Worm (Caenorhabditis elegans): ENCODE data around the gene srh-56.

srh-56 gene

ce11 chrV:2759456-2759855, 12.2 kb upstream of the srh-56 start, which contains the start of gene srg-58:
Gene srg-58 (minus strand): TSS chrV:2759556.
- TF ChIP-seq pes-1 (GFP tag; IDR thresholded peaks at IDR 0.05) (no peak), tbx-11 (GFP tag; IDR thresholded peaks at IDR 0.05) (no peak), tra-4 (tag; optimal IDR thresholded peaks at IDR 0.05) (no peak), ets-7 (tag; optimal IDR thresholded peaks at IDR 0.05) (no peak), B0310.2 (tag; optimal IDR thresholded peaks at IDR 0.05) (no peak), ceh-36 (tag; optimal IDR thresholded peaks at IDR 0.05) (no peak), sea-1 (GFP tag; conservative IDR thresholded peaks at IDR 0.05) (no peak), hmg-4 (GFP tag; optimal IDR thresholded peaks at IDR 0.05) (no peak), hnd-1 (tag; optimal IDR thresholded peaks at IDR 0.05) (no peak), F13C5.2 (tag; optimal IDR thresholded peaks at IDR 0.05) (no peak), hmbx-1 (tag; optimal IDR thresholded peaks at IDR 0.05) (no peak), ama-1 (optimal IDR thresholded peaks at IDR 0.05) (no peak), ceh-13 (GFP tag; optimal IDR thresholded peaks at IDR 0.05) (no peak), tbx-37 (GFP tag; conservative IDR thresholded peaks at IDR 0.05) (no peak), aly-1 (tag; optimal IDR thresholded peaks at IDR 0.05) (no peak), scrt-1 (GFP tag; IDR thresholded peaks at IDR 0.05) (no peak), flt-1 (GFP tag; IDR thresholded peaks at IDR 0.05) (no peak)

ce11 chrV:2761470-2761869, 10.2 kb upstream of the srh-56 start:
- no peak for TF ChIP-seq sea-1 (GFP tag; conservative IDR thresholded peaks at IDR 0.05)
- TF ChIP-seq tbx-11 (GFP tag; IDR thresholded peaks at IDR 0.05), result 0 out of 2 replicates have a peak, but pooled peaks have one; percentile 35
- no peak for TF ChIP-seq F13C5.2 (tag; optimal IDR thresholded peaks at IDR 0.05)
- no peak for TF ChIP-seq aly-1 (tag; optimal IDR thresholded peaks at IDR 0.05)
- TF ChIP-seq ets-7 (tag; optimal IDR thresholded peaks at IDR 0.05), result no peak
- TF ChIP-seq hmbx-1 (tag; optimal IDR thresholded peaks at IDR 0.05), result no peak

ce11 chrV:2763105-2763504, 8.6 kb upstream of the srh-56 start, which contains the start of gene R05D8.7:
Gene R05D8.7 (minus strand): TSS chrV:2763208.
- no peak for TF ChIP-seq hnd-1 (tag; optimal IDR thresholded peaks at IDR 0.05)

ce11 chrV:2765052-2765451, 6.6 kb upstream of the srh-56 start, which contains the start of gene dhs-14:
Gene dhs-14 (minus strand): TSS chrV:2765200.
- TF ChIP-seq pes-1 (GFP tag; IDR thresholded peaks at IDR 0.05) (no peak), F13C5.2 (tag; optimal IDR thresholded peaks at IDR 0.05) (no peak), tbx-11 (GFP tag; IDR thresholded peaks at IDR 0.05) (no peak), ama-1 (optimal IDR thresholded peaks at IDR 0.05) (no peak), tra-4 (tag; optimal IDR thresholded peaks at IDR 0.05) (no peak), flt-1 (GFP tag; IDR thresholded peaks at IDR 0.05) (no peak), ceh-36 (tag; optimal IDR thresholded peaks at IDR 0.05) (no peak), tbx-37 (GFP tag; conservative IDR thresholded peaks at IDR 0.05) (no peak), B0310.2 (tag; optimal IDR thresholded peaks at IDR 0.05) (no peak), hmbx-1 (tag; optimal IDR thresholded peaks at IDR 0.05) (no peak), ets-7 (tag; optimal IDR thresholded peaks at IDR 0.05) (no peak), ceh-13 (GFP tag; optimal IDR thresholded peaks at IDR 0.05) (no peak), scrt-1 (GFP tag; IDR thresholded peaks at IDR 0.05) (no peak), hnd-1 (tag; optimal IDR thresholded peaks at IDR 0.05) (no peak), hmg-4 (GFP tag; optimal IDR thresholded peaks at IDR 0.05) (no peak), aly-1 (tag; optimal IDR thresholded peaks at IDR 0.05) (no peak), sea-1 (GFP tag; conservative IDR thresholded peaks at IDR 0.05) (no peak)

- no peak for TF ChIP-seq tbx-11 (GFP tag; IDR thresholded peaks at IDR 0.05)
- no peak for TF ChIP-seq pes-1 (GFP tag; IDR thresholded peaks at IDR 0.05)
- TF ChIP-seq tra-4 (tag; optimal IDR thresholded peaks at IDR 0.05), result no peak
- TF ChIP-seq hnd-1 (tag; optimal IDR thresholded peaks at IDR 0.05), result no peak
- no peak for TF ChIP-seq scrt-1 (GFP tag; IDR thresholded peaks at IDR 0.05)
- no peak for TF ChIP-seq ceh-36 (tag; optimal IDR thresholded peaks at IDR 0.05)
- no peak for TF ChIP-seq tbx-37 (GFP tag; conservative IDR thresholded peaks at IDR 0.05)
- no peak for TF ChIP-seq ama-1 (optimal IDR thresholded peaks at IDR 0.05)
- no peak for TF ChIP-seq flt-1 (GFP tag; IDR thresholded peaks at IDR 0.05)
- TF ChIP-seq ets-7 (tag; optimal IDR thresholded peaks at IDR 0.05), result no peak
- no peak for TF ChIP-seq aly-1 (tag; optimal IDR thresholded peaks at IDR 0.05)
- TF ChIP-seq hmbx-1 (tag; optimal IDR thresholded peaks at IDR 0.05), result no peak
- no peak for TF ChIP-seq B0310.2 (tag; optimal IDR thresholded peaks at IDR 0.05)
- TF ChIP-seq F13C5.2 (tag; optimal IDR thresholded peaks at IDR 0.05), result no peak
- no peak for TF ChIP-seq sea-1 (GFP tag; conservative IDR thresholded peaks at IDR 0.05)
- no peak for TF ChIP-seq ceh-13 (GFP tag; optimal IDR thresholded peaks at IDR 0.05)
- no peak for TF ChIP-seq hmg-4 (GFP tag; optimal IDR thresholded peaks at IDR 0.05)
Measured at ce11 chrV:2767465-2767864, 4.2 kb upstream of the srh-56 start, which contains the start of gene R05D8.9. Gene R05D8.9 (minus strand): TSS chrV:2767565.

- TF ChIP-seq ceh-13 (GFP tag; optimal IDR thresholded peaks at IDR 0.05) (no peak), aly-1 (tag; optimal IDR thresholded peaks at IDR 0.05) (no peak), flt-1 (GFP tag; IDR thresholded peaks at IDR 0.05) (no peak), tra-4 (tag; optimal IDR thresholded peaks at IDR 0.05) (no peak), hmg-4 (GFP tag; optimal IDR thresholded peaks at IDR 0.05) (no peak), scrt-1 (GFP tag; IDR thresholded peaks at IDR 0.05) (no peak), pes-1 (GFP tag; IDR thresholded peaks at IDR 0.05) (no peak), B0310.2 (tag; optimal IDR thresholded peaks at IDR 0.05) (no peak), hnd-1 (tag; optimal IDR thresholded peaks at IDR 0.05) (no peak), sea-1 (GFP tag; conservative IDR thresholded peaks at IDR 0.05) (no peak), hmbx-1 (tag; optimal IDR thresholded peaks at IDR 0.05) (no peak), ets-7 (tag; optimal IDR thresholded peaks at IDR 0.05) (no peak), tbx-11 (GFP tag; IDR thresholded peaks at IDR 0.05) (no peak), ceh-36 (tag; optimal IDR thresholded peaks at IDR 0.05) (no peak), F13C5.2 (tag; optimal IDR thresholded peaks at IDR 0.05) (no peak)
Measured at ce11 chrV:2769754-2770153, 1.9 kb upstream of the srh-56 start, which contains the start of gene dhs-15. Gene dhs-15 (minus strand): TSS chrV:2769854.

- TF ChIP-seq aly-1 (tag; optimal IDR thresholded peaks at IDR 0.05) (no peak), B0310.2 (tag; optimal IDR thresholded peaks at IDR 0.05) (no peak), pes-1 (GFP tag; IDR thresholded peaks at IDR 0.05) (no peak), sea-1 (GFP tag; conservative IDR thresholded peaks at IDR 0.05) (no peak)
Measured at ce11 chrV:2774042-2774441, 2.4 kb downstream of the srh-56 start, which contains the start of gene srj-18. Gene srj-18 (plus strand): TSS chrV:2774342.

Measured in whole organism, early embryonic.